Worm (Caenorhabditis elegans) whole organism, L3 larva: Measurements from ENCODE around the gene C44B12.9.

Source experiments
- aly-2 ChIP-seq: fragments of 150-350 bp; optimal IDR thresholded peaks from 2 replicates; lab custom pipeline; 2014; ENCODE audit warnings: missing biosample characterization, missing genetic modification characterization
- ama-1 ChIP-seq: fragments of 150-350 bp; optimal IDR thresholded peaks from 2 replicates; lab custom pipeline; 2018
- ceh-28 ChIP-seq: fragments of 150-350 bp; optimal IDR thresholded peaks from 2 replicates; lab custom pipeline; 2014; ENCODE audit warnings: missing biosample characterization, missing genetic modification reagents, missing genetic modification characterization
- ceh-9 ChIP-seq: sonication (generic microtip); optimal IDR thresholded peaks from 2 replicates; lab custom pipeline; 2018; ENCODE audit warnings: missing biosample characterization, missing genetic modification characterization
- daf-12 ChIP-seq: fragments of 150-350 bp; optimal IDR thresholded peaks from 2 replicates; lab custom pipeline; 2014; ENCODE audit warnings: missing biosample characterization, missing genetic modification reagents, missing genetic modification characterization
- egl-27 ChIP-seq: sonication (generic microtip); optimal IDR thresholded peaks from 4 replicates; lab custom pipeline; 2017; ENCODE audit warnings: missing biosample characterization, missing genetic modification reagents, missing genetic modification characterization
- egl-5 ChIP-seq: fragments of 150-350 bp; optimal IDR thresholded peaks from 2 replicates; lab custom pipeline; 2017; ENCODE audit warnings: missing biosample characterization, missing genetic modification reagents, missing genetic modification characterization, inconsistent platforms
- elt-1 ChIP-seq: fragments of 150-350 bp; optimal IDR thresholded peaks from 2 replicates; lab custom pipeline; 2014; ENCODE audit warnings: missing biosample characterization, missing genetic modification characterization
- elt-2 ChIP-seq: sonication (generic microtip); optimal IDR thresholded peaks from 2 replicates; lab custom pipeline; 2016; ENCODE audit warnings: missing genetic modification reagents, mild to moderate bottlenecking, missing genetic modification characterization, missing compliant biosample characterization
- elt-3 ChIP-seq, 3 experiments: fragments of 150-350 bp in 1 of 3; sonication (generic microtip) in 2 of 3; optimal IDR thresholded peaks; 2 replicates in 2 of 3; 4 replicates in 1 of 3; lab custom pipeline; 2014 to 2017; ENCODE audit warnings: missing biosample characterization in 3 of 3, missing genetic modification characterization in 3 of 3
- eor-1 ChIP-seq, 2 experiments: fragments of 150-350 bp; optimal IDR thresholded peaks; 2 replicates each; lab custom pipeline; 2014 to 2018; ENCODE audit warnings: missing biosample characterization in 2 of 2, missing genetic modification characterization in 2 of 2
- fkh-2 ChIP-seq: fragments of 150-350 bp; optimal IDR thresholded peaks from 2 replicates; lab custom pipeline; 2014; ENCODE audit warnings: missing biosample characterization, missing genetic modification reagents, missing genetic modification characterization
- fos-1 ChIP-seq: fragments of 150-350 bp; optimal IDR thresholded peaks from 2 replicates; lab custom pipeline; 2014; ENCODE audit warnings: missing biosample characterization, missing genetic modification characterization
- jun-1 ChIP-seq: fragments of 150-350 bp; optimal IDR thresholded peaks from 2 replicates; lab custom pipeline; 2014; ENCODE audit warnings: missing biosample characterization, missing genetic modification reagents, missing genetic modification characterization
- lsy-12 ChIP-seq: sonication (generic microtip); optimal IDR thresholded peaks from 2 replicates; lab custom pipeline; 2016; ENCODE audit warnings: mild to moderate bottlenecking, missing genetic modification characterization, missing compliant biosample characterization
- mdl-1 ChIP-seq: fragments of 150-350 bp; optimal IDR thresholded peaks from 2 replicates; lab custom pipeline; 2014; ENCODE audit warnings: missing biosample characterization, missing genetic modification characterization
- mml-1 ChIP-seq: fragments of 150-350 bp; sonication (generic microtip); optimal IDR thresholded peaks from 3 replicates; lab custom pipeline; 2014; ENCODE audit warnings: missing biosample characterization, missing genetic modification characterization
- nfya-1 ChIP-seq: sonication (generic microtip); optimal IDR thresholded peaks from 2 replicates; lab custom pipeline; 2017; ENCODE audit warnings: missing genetic modification characterization, mild to moderate bottlenecking, missing compliant biosample characterization, antibody characterized with exemption, moderate library complexity; ENCODE audit not compliant: insufficient read depth
- nhr-11 ChIP-seq: fragments of 150-350 bp; optimal IDR thresholded peaks from 2 replicates; lab custom pipeline; 2014; ENCODE audit warnings: missing biosample characterization, missing genetic modification characterization
- nhr-12 ChIP-seq: fragments of 150-350 bp; optimal IDR thresholded peaks from 2 replicates; lab custom pipeline; 2014; ENCODE audit warnings: missing biosample characterization, missing genetic modification characterization
- nhr-23 ChIP-seq: fragments of 150-350 bp; optimal IDR thresholded peaks from 2 replicates; lab custom pipeline; 2014; ENCODE audit warnings: missing biosample characterization, missing genetic modification reagents, missing genetic modification characterization
- nhr-237 ChIP-seq: fragments of 150-350 bp; optimal IDR thresholded peaks from 2 replicates; lab custom pipeline; 2014; ENCODE audit warnings: missing biosample characterization, missing genetic modification characterization
- nhr-25 ChIP-seq: sonication (generic microtip); optimal IDR thresholded peaks from 2 replicates; lab custom pipeline; 2017; ENCODE audit warnings: missing biosample characterization, missing genetic modification characterization
- nhr-28 ChIP-seq: fragments of 150-350 bp; optimal IDR thresholded peaks from 2 replicates; lab custom pipeline; 2014; ENCODE audit warnings: missing biosample characterization, missing genetic modification characterization
- nhr-43 ChIP-seq: sonication (generic microtip); optimal IDR thresholded peaks from 2 replicates; lab custom pipeline; 2016; ENCODE audit warnings: mild to moderate bottlenecking, missing genetic modification characterization, missing compliant biosample characterization; ENCODE audit not compliant: poor library complexity, severe bottlenecking
- nhr-67 ChIP-seq: fragments of 150-350 bp; optimal IDR thresholded peaks from 2 replicates; lab custom pipeline; 2014; ENCODE audit warnings: missing biosample characterization, missing genetic modification characterization
- nhr-76 ChIP-seq: fragments of 150-350 bp; sonication (generic microtip); optimal IDR thresholded peaks from 5 replicates; lab custom pipeline; 2014; ENCODE audit warnings: missing biosample characterization, missing genetic modification characterization
- nhr-77 ChIP-seq: fragments of 150-350 bp; optimal IDR thresholded peaks from 2 replicates; lab custom pipeline; 2014; ENCODE audit warnings: missing biosample characterization, missing genetic modification characterization
- pqm-1 ChIP-seq: fragments of 150-350 bp; optimal IDR thresholded peaks from 2 replicates; lab custom pipeline; 2017; ENCODE audit warnings: missing biosample characterization, missing genetic modification characterization, inconsistent platforms
- sea-2 ChIP-seq: fragments of 150-350 bp; sonication (generic microtip); optimal IDR thresholded peaks from 4 replicates; lab custom pipeline; 2014; ENCODE audit warnings: missing biosample characterization, missing genetic modification reagents, missing genetic modification characterization
- skn-1 ChIP-seq: fragments of 150-350 bp; optimal IDR thresholded peaks from 2 replicates; lab custom pipeline; 2014; ENCODE audit warnings: missing biosample characterization, missing genetic modification characterization
- snpc-4 ChIP-seq: fragments of 150-350 bp; optimal IDR thresholded peaks from 2 replicates; lab custom pipeline; 2014; ENCODE audit warnings: missing biosample characterization, missing genetic modification characterization
- tbx-2 ChIP-seq: sonication (generic microtip); optimal IDR thresholded peaks from 2 replicates; lab custom pipeline; 2016; ENCODE audit warnings: mild to moderate bottlenecking, missing genetic modification characterization, missing compliant biosample characterization
- unc-39 ChIP-seq: sonication (generic microtip); optimal IDR thresholded peaks from 4 replicates; lab custom pipeline; 2017; ENCODE audit warnings: missing biosample characterization, missing genetic modification characterization
- ztf-11 ChIP-seq: fragments of 150-350 bp; optimal IDR thresholded peaks from 2 replicates; lab custom pipeline; 2014; ENCODE audit warnings: missing biosample characterization, missing genetic modification characterization

C44B12.9 gene

ce11 chrIV:1120865-1121264 lies 16.4 kb upstream of the C44B12.9 start:
- TF ChIP-seq nhr-237 (tag; lab: Kevin White, UChicago) (no peak), ceh-9 (tag; lab: Kevin White, UChicago) (no peak), lsy-12 (tag; lab: Kevin White, UChicago) (no peak), skn-1 (no peak), ama-1 (no peak), elt-2 (no peak), ztf-11 (tag; lab: Kevin White, UChicago) (no peak), tbx-2 (no peak), elt-1 (no peak)

DNA sequence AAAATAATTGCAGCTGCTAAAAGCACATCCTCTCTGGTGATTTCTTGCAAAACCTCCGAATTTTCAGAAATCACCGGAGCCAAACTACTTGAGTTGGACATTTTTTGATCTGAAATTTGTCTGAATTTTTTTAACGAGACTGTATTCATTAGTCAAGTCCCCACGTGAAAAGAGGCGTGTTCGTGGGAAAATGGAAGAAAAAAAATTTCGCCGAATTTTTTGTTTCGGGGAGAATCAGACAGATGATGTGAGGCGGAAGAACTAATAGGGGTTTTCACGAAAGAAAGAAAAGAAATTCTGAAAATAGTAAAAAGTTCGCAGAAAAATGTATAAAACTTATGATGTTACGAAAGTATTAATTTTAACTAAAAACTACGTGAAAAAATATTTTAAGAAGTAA lies 14.1 kb upstream of the C44B12.9 start, which contains the start of gene srx-13:
Gene srx-13, minus strand, starts transcription at position 101 of the 400 bp plus-strand sequence.
- TF ChIP-seq ama-1, result no peak
- no peak for TF ChIP-seq egl-5 (tag; lab: Kevin White, UChicago)
- no peak for TF ChIP-seq nfya-1 (tag; lab: Kevin White, UChicago)
- TF ChIP-seq nhr-237 (tag; lab: Kevin White, UChicago), result no peak
- no peak for TF ChIP-seq nhr-12
- TF ChIP-seq ceh-28 (tag; lab: Kevin White, UChicago), result no peak
- TF ChIP-seq nhr-23 (tag; lab: Kevin White, UChicago), result no peak
- no peak for TF ChIP-seq mml-1 (tag; lab: Kevin White, UChicago)
- TF ChIP-seq nhr-25 (tag; lab: Kevin White, UChicago), result no peak
- TF ChIP-seq fos-1 (tag; lab: Kevin White, UChicago), result no peak
- TF ChIP-seq nhr-43 (tag; lab: Kevin White, UChicago), result no peak
- no peak for TF ChIP-seq mdl-1 (tag; lab: Kevin White, UChicago)
- no peak for TF ChIP-seq pqm-1
- TF ChIP-seq lsy-12 (tag; lab: Kevin White, UChicago), result no peak
- TF ChIP-seq egl-27, result no peak

DNA sequence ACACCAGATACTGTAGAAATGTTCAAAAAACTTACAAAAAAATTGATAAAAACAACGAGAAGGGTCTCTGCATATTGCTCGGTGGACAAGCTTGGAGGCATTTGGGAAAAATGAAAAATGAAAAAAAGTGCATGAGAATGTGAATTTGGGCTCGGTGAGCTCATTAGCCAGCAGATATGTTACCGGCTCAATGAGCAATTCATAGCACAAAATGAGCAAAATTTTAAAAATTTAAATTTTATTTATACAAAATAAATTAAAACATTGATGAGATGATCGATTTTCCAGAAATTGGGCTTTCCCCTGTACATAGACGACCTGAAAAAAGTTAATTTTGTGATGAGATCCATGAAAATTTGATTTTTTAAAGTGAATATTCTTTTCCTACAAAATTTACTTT lies 9.2 kb upstream of the C44B12.9 start, which contains the start of gene srx-14:
Gene srx-14, minus strand, starts transcription at position 101 of the 400 bp plus-strand sequence.
- no peak for TF ChIP-seq skn-1
- no peak for TF ChIP-seq nhr-12
- TF ChIP-seq sea-2 (GFP tag; lab: Kevin White, UChicago), result no peak
- no peak for TF ChIP-seq elt-3 (tag; optimal IDR thresholded peaks at IDR 0.05; lab: Kevin White, UChicago)
- TF ChIP-seq aly-2 (tag; lab: Kevin White, UChicago), result no peak
- TF ChIP-seq nhr-77 (tag; lab: Kevin White, UChicago), result no peak
- no peak for TF ChIP-seq elt-2
- TF ChIP-seq fkh-2 (tag; lab: Kevin White, UChicago), result no peak
- TF ChIP-seq nhr-237 (tag; lab: Kevin White, UChicago), result no peak
- TF ChIP-seq nfya-1 (tag; lab: Kevin White, UChicago), result no peak
- TF ChIP-seq nhr-43 (tag; lab: Kevin White, UChicago), result no peak
- no peak for TF ChIP-seq nhr-76
- TF ChIP-seq nhr-25 (tag; lab: Kevin White, UChicago), result no peak
- TF ChIP-seq daf-12 (tag; lab: Kevin White, UChicago), result no peak
- no peak for TF ChIP-seq unc-39 (tag; lab: Kevin White, UChicago)
- no peak for TF ChIP-seq nhr-28 (tag; lab: Kevin White, UChicago)
- no peak for TF ChIP-seq jun-1 (tag; lab: Kevin White, UChicago)
- TF ChIP-seq ztf-11 (tag; lab: Kevin White, UChicago), result no peak

DNA sequence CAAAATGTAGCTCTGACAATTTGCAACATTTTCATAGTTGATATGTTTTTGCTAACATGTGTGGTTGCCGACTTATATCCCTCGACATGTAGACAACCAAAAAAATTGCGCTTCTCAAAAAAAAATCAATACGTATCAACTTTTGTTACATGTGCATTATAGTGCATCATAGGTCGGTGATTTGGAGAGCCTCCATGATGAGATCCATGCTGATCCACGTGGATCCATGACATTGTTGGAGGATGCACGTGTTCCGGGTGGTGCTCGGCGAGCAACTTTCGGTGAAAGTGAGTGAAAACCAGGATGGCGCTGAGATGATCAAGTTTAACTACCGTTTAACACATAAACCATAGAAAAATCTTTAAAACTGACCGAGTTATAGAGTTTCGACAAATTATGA lies 6.6 kb upstream of the C44B12.9 start:
- TF ChIP-seq skn-1 (no peak), daf-12 (tag; lab: Kevin White, UChicago) (no peak), nhr-11 (tag; lab: Kevin White, UChicago) (no peak), ceh-9 (tag; lab: Kevin White, UChicago) (no peak), snpc-4 (tag; lab: Kevin White, UChicago) (no peak), nhr-67 (tag; lab: Kevin White, UChicago) (no peak), ceh-28 (tag; lab: Kevin White, UChicago) (no peak), tbx-2 (no peak), elt-2 (no peak), eor-1 (tag; optimal IDR thresholded peaks at IDR 0.05; lab: Kevin White, UChicago) (no peak), elt-1 (no peak), fkh-2 (tag; lab: Kevin White, UChicago) (no peak), ztf-11 (tag; lab: Kevin White, UChicago) (no peak)
- TF ChIP-seq, all 47 proteins: peak for 0
